Fruit fly (Drosophila melanogaster) whole organism, embryonic: Measurements from ENCODE around the gene rdhB.
A peak's percentile ranks its signal among the peaks of the same experiment; 100 is the strongest.

Experiments
- Bdp1 ChIP-seq: fragments of 200-800 bp; sonication (Bioruptor generic); optimal IDR thresholded peaks from 3 replicates; lab custom pipeline; 2016; ENCODE audit warnings: missing biosample characterization, missing genetic modification characterization
- CG10274 ChIP-seq: fragments of 200-800 bp; sonication (Bioruptor generic); optimal IDR thresholded peaks from 3 replicates; lab custom pipeline; 2017; ENCODE audit warnings: missing biosample characterization, mild to moderate bottlenecking, missing genetic modification characterization
- CG12942 ChIP-seq: fragments of 200-800 bp; sonication (Bioruptor generic); optimal IDR thresholded peaks from 3 replicates; lab custom pipeline; 2016; ENCODE audit warnings: missing biosample characterization, missing genetic modification characterization
- CG13296 ChIP-seq: fragments of 200-800 bp; sonication (Bioruptor generic); optimal IDR thresholded peaks from 3 replicates; lab custom pipeline; 2018; ENCODE audit warnings: missing biosample characterization, mild to moderate bottlenecking, missing genetic modification characterization
- CG1647 ChIP-seq: fragments of 200-800 bp; sonication (Bioruptor generic); optimal IDR thresholded peaks from 3 replicates; lab custom pipeline; 2016; ENCODE audit warnings: missing biosample characterization, missing genetic modification characterization
- CG2889 ChIP-seq: fragments of 200-800 bp; sonication (Bioruptor generic); IDR thresholded peaks from 3 replicates; pipeline ENCODE4 v1.3.6; 2022; ENCODE audit warnings: missing biosample characterization, missing genetic modification characterization
- CG4360 ChIP-seq: fragments of 200-800 bp; sonication (Bioruptor generic); IDR thresholded peaks from 2 replicates; pipeline ENCODE4 v1.3.6; 2022; ENCODE audit warnings: missing biosample characterization, missing genetic modification characterization
- CG8388 ChIP-seq: fragments of 200-800 bp; sonication (Bioruptor generic); optimal IDR thresholded peaks from 2 replicates; lab custom pipeline; 2019; ENCODE audit warnings: missing biosample characterization, mild to moderate bottlenecking, missing genetic modification characterization, moderate library complexity
- CkIIα-i1 ChIP-seq: fragments of 200-800 bp; sonication (Bioruptor generic); IDR thresholded peaks from 2 replicates; pipeline ENCODE4 v1.3.6; 2022; ENCODE audit warnings: missing biosample characterization, missing genetic modification characterization
- Eip74EF ChIP-seq, 2 experiments: fragments of 200-800 bp in 1 of 2; fragments of >200 bp in 1 of 2; sonication (Bioruptor generic) in 1 of 2; optimal IDR thresholded peaks; 2 replicates each; lab custom pipeline; 2017 to 2019; ENCODE audit warnings: missing biosample characterization in 2 of 2, missing genetic modification characterization in 2 of 2, mild to moderate bottlenecking in 1 of 2, moderate library complexity in 1 of 2
- Elba2 ChIP-seq: fragments of 200-800 bp; sonication (Bioruptor generic); optimal IDR thresholded peaks from 3 replicates; lab custom pipeline; 2016; ENCODE audit warnings: missing biosample characterization, missing genetic modification characterization
- HHEX ChIP-seq: fragments of 200-800 bp; sonication (Bioruptor generic); optimal IDR thresholded peaks from 3 replicates; lab custom pipeline; 2017; ENCODE audit warnings: missing biosample characterization, mild to moderate bottlenecking, missing genetic modification characterization, missing genetic modification reagents
- Med ChIP-seq: fragments of 200-800 bp; sonication (Bioruptor generic); peaks from one replicate; lab custom pipeline; 2016; ENCODE audit warnings: missing biosample characterization, missing genetic modification characterization, mild to moderate bottlenecking, inconsistent platforms, moderate library complexity
- Oli ChIP-seq: fragments of 200-800 bp; sonication (Bioruptor generic); optimal IDR thresholded peaks from 2 replicates; lab custom pipeline; 2018; ENCODE audit warnings: missing biosample characterization, mild to moderate bottlenecking, missing genetic modification characterization, moderate library complexity
- Opbp ChIP-seq: fragments of 200-800 bp; sonication (Bioruptor generic); IDR thresholded peaks from 3 replicates; pipeline ENCODE4 v1.3.6; 2022; ENCODE audit warnings: missing biosample characterization, missing genetic modification characterization; ENCODE audit not compliant: partially characterized antibody
- Ssrp ChIP-seq: fragments of 200-800 bp; sonication (Bioruptor generic); optimal IDR thresholded peaks from 2 replicates; lab custom pipeline; 2018; ENCODE audit warnings: missing biosample characterization, mild to moderate bottlenecking, missing genetic modification characterization, moderate library complexity
- chif ChIP-seq, 2 experiments: fragments of 200-800 bp; sonication (Bioruptor generic); optimal IDR thresholded peaks; 3 replicates each; lab custom pipeline; 2016; ENCODE audit warnings: missing biosample characterization in 2 of 2, missing genetic modification characterization in 2 of 2
- crp ChIP-seq, 2 experiments: fragments of 200-800 bp; sonication (Bioruptor generic); optimal IDR thresholded peaks; 2 replicates in 1 of 2; 3 replicates in 1 of 2; lab custom pipeline; 2017; ENCODE audit warnings: missing biosample characterization in 2 of 2, missing genetic modification characterization in 2 of 2, mild to moderate bottlenecking in 1 of 2, moderate library complexity in 1 of 2
- fd96Cb ChIP-seq: fragments of 200-800 bp; sonication (Bioruptor generic); optimal IDR thresholded peaks from 2 replicates; lab custom pipeline; 2018; ENCODE audit warnings: missing biosample characterization, mild to moderate bottlenecking, missing genetic modification characterization, moderate library complexity
- gcm ChIP-seq: fragments of 200-800 bp; sonication (Bioruptor generic); optimal IDR thresholded peaks from 2 replicates; lab custom pipeline; 2019; ENCODE audit warnings: missing biosample characterization, mild to moderate bottlenecking, missing genetic modification characterization, moderate library complexity
- gcm2 ChIP-seq: fragments of 200-800 bp; sonication (Bioruptor generic); optimal IDR thresholded peaks from 2 replicates; lab custom pipeline; 2016; ENCODE audit warnings: missing biosample characterization, missing genetic modification characterization
- h ChIP-seq: fragments of >200 bp; optimal IDR thresholded peaks from 2 replicates; lab custom pipeline; 2017
- insv ChIP-seq, 2 experiments: fragments of 200-800 bp; sonication (Bioruptor generic); optimal IDR thresholded peaks; 3 replicates each; lab custom pipeline; 2016 to 2018; ENCODE audit warnings: missing biosample characterization in 2 of 2, missing genetic modification characterization in 2 of 2
- nerfin-2 ChIP-seq: fragments of 200-800 bp; sonication (Bioruptor generic); IDR thresholded peaks from 2 replicates; pipeline ENCODE4 v1.3.6; 2022; ENCODE audit warnings: missing biosample characterization, missing genetic modification characterization; ENCODE audit not compliant: partially characterized antibody
- nmo ChIP-seq: fragments of 200-800 bp; sonication (Bioruptor generic); optimal IDR thresholded peaks from 2 replicates; lab custom pipeline; 2018; ENCODE audit warnings: missing biosample characterization, mild to moderate bottlenecking, missing genetic modification characterization, moderate library complexity
- onecut ChIP-seq: fragments of 200-800 bp; sonication (Bioruptor generic); IDR thresholded peaks from 2 replicates; pipeline ENCODE4 v1.3.6; 2022; ENCODE audit warnings: missing biosample characterization, missing genetic modification characterization
- peb ChIP-seq: fragments of 200-800 bp; sonication (Bioruptor generic); IDR thresholded peaks from 2 replicates; pipeline ENCODE4 v1.3.6; 2022; ENCODE audit warnings: missing biosample characterization, missing genetic modification characterization
- run ChIP-seq: fragments of 200-800 bp; sonication (Bioruptor generic); optimal IDR thresholded peaks from 3 replicates; lab custom pipeline; 2018; ENCODE audit warnings: missing biosample characterization, mild to moderate bottlenecking, missing genetic modification characterization
- scrt ChIP-seq: fragments of 200-800 bp; sonication (Bioruptor generic); optimal IDR thresholded peaks from 2 replicates; lab custom pipeline; 2018; ENCODE audit warnings: missing biosample characterization, mild to moderate bottlenecking, missing genetic modification characterization, moderate library complexity
- sd ChIP-seq: fragments of 200-800 bp; sonication (Bioruptor generic); optimal IDR thresholded peaks from 3 replicates; lab custom pipeline; 2018; ENCODE audit warnings: missing biosample characterization, mild to moderate bottlenecking, missing genetic modification characterization, moderate library complexity
- sens ChIP-seq: fragments of 200-800 bp; sonication (Bioruptor generic); peaks from one replicate; lab custom pipeline; 2016; ENCODE audit warnings: missing biosample characterization, missing genetic modification characterization
- stc ChIP-seq: fragments of 200-800 bp; sonication (Bioruptor generic); IDR thresholded peaks from 2 replicates; pipeline ENCODE4 v1.3.6; 2022; ENCODE audit warnings: missing biosample characterization, missing genetic modification characterization
- tap ChIP-seq: fragments of 200-800 bp; optimal IDR thresholded peaks from 3 replicates; lab custom pipeline; 2019; ENCODE audit warnings: missing biosample characterization, mild to moderate bottlenecking, missing genetic modification characterization, moderate library complexity
- tll ChIP-seq, 2 experiments: fragments of 200-800 bp in 1 of 2; fragments of >200 bp in 1 of 2; sonication (Bioruptor generic) in 1 of 2; optimal IDR thresholded peaks; 2 replicates each; lab custom pipeline; 2017 to 2019; ENCODE audit warnings: missing biosample characterization in 2 of 2, missing genetic modification characterization in 2 of 2, mild to moderate bottlenecking in 1 of 2, moderate library complexity in 1 of 2
- tna ChIP-seq: fragments of 200-800 bp; sonication (Bioruptor generic); IDR thresholded peaks from 2 replicates; pipeline ENCODE4 v1.3.6; 2022; ENCODE audit warnings: missing biosample characterization, missing genetic modification characterization; ENCODE audit not compliant: partially characterized antibody
- twi ChIP-seq: fragments of 200-800 bp; optimal IDR thresholded peaks from 2 replicates; lab custom pipeline; 2019; ENCODE audit warnings: missing biosample characterization, mild to moderate bottlenecking, missing genetic modification characterization, moderate library complexity

rdhB gene

dm6 chr3R:22381077-22381476 is 29.6 kb downstream of the rdhB start, which contains the start of gene CG43342 (continued):
- TF ChIP-seq tna (GFP tag; lab: Robert Waterston, UW) = peak; percentile 89
- no peak for TF ChIP-seq CkIIα-i1 (GFP tag; lab: Robert Waterston, UW)
- TF ChIP-seq CG2889 (GFP tag; lab: Robert Waterston, UW) = no peak
- no peak for TF ChIP-seq CG1647 (GFP tag; lab: Kevin White, UChicago)
- no peak for TF ChIP-seq tll (GFP tag; optimal IDR thresholded peaks at IDR 0.05; lab: Kevin White, UChicago)
- TF ChIP-seq chif (GFP tag; optimal IDR thresholded peaks at IDR 0.05; lab: Kevin White, UChicago) = no peak
- no peak for TF ChIP-seq twi (tag; lab: Kevin White, UChicago)

dm6 chr3R:22381735-22382134 is 30.2 kb downstream of the rdhB start, which contains the start of gene Gpdh3:
Gene Gpdh3 (plus strand): TSS chr3R:22382035.
- TF ChIP-seq HHEX (GFP tag; lab: Kevin White, UChicago) = no peak
- no peak for TF ChIP-seq stc (GFP tag; lab: Robert Waterston, UW)
- TF ChIP-seq CG10274 (GFP tag; lab: Kevin White, UChicago) = no peak
- TF ChIP-seq tap (tag; lab: Kevin White, UChicago) = no peak
- no peak for TF ChIP-seq CG8388 (GFP tag; lab: Kevin White, UChicago)
- TF ChIP-seq Opbp (GFP tag; lab: Robert Waterston, UW) = 0 out of 3 replicates have a peak, but pooled peaks have one; percentile 35
- peak; percentile 40 for TF ChIP-seq gcm
- no peak for TF ChIP-seq CG12942
- no peak for TF ChIP-seq sens (GFP tag; lab: Kevin White, UChicago)
- TF ChIP-seq Med = peak; percentile 49
- no peak for TF ChIP-seq Bdp1 (GFP tag; lab: Kevin White, UChicago)

- peak; percentile 90 for TF ChIP-seq onecut (GFP tag; lab: Robert Waterston, UW)
- TF ChIP-seq nerfin-2 (GFP tag; lab: Robert Waterston, UW) = no peak
- TF ChIP-seq gcm2 (GFP tag; lab: Kevin White, UChicago) = no peak
- no peak for TF ChIP-seq sd (tag; lab: Kevin White, UChicago)
- TF ChIP-seq insv (GFP tag; optimal IDR thresholded peaks at IDR 0.05; lab: Kevin White, UChicago) = peak in 1 of 2 experiments; percentile 2
- TF ChIP-seq Eip74EF (GFP tag; optimal IDR thresholded peaks at IDR 0.05; lab: Kevin White, UChicago) = no peak
- TF ChIP-seq CG13296 (GFP tag; lab: Kevin White, UChicago) = no peak
- TF ChIP-seq crp (GFP tag; optimal IDR thresholded peaks at IDR 0.05; lab: Kevin White, UChicago) = peak in 1 of 2 experiments; percentile 3
- peak; percentile 37; the same call in 1 of the 2 replicates for TF ChIP-seq CG4360
- no peak for TF ChIP-seq nmo (GFP tag; lab: Kevin White, UChicago)
- no peak for TF ChIP-seq Oli
- no peak for TF ChIP-seq h (lab: Kevin White, UChicago)
- no peak for TF ChIP-seq run (tag; lab: Kevin White, UChicago)
- peak; percentile 70 for TF ChIP-seq scrt (GFP tag; lab: Kevin White, UChicago)
- TF ChIP-seq Ssrp = no peak
- TF ChIP-seq fd96Cb (tag; lab: Kevin White, UChicago) = no peak
- TF ChIP-seq Elba2 (GFP tag; lab: Kevin White, UChicago) = peak; percentile 59
- no peak for TF ChIP-seq peb (GFP tag; lab: Robert Waterston, UW)
Observed at dm6 chr3R:22389614-22390013, 38.1 kb downstream of the rdhB start, which contains the start of the genes CAH8 and CG7059. Gene CAH8 (minus strand): TSS chr3R:22389714. Gene CG7059 (plus strand): TSS chr3R:22389780.
